Fruit fly (Drosophila melanogaster): ENCODE results near the gene kirre.

Gene kirre

DNA sequence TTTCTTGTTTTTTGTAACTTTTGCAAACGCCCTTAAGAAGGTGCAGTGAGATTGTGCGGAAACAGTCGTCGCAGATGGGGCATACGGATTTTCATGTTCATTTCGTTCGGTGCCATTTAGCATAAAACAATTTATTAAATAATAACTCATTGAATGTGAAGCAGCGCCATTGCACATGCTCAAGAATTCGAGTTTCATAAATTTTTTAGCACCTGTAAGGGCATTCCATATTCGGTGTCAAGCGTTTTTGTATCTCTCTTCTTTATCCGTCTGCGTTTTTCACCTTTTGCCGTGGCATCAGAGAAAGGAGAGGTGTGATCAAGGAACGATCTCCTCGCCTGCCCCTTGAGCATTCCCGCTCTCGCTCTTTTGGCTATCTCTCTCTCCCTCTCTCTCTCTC is 313.1 kb downstream of the kirre start:
- no peak for TF ChIP-seq lola (GFP tag; optimal IDR thresholded peaks at IDR 0.05)
- TF ChIP-seq Sp1 (GFP tag; optimal IDR thresholded peaks at IDR 0.05) = peak; percentile 97
- peak; percentile 85 for TF ChIP-seq tai (GFP tag; optimal IDR thresholded peaks at IDR 0.05)
- TF ChIP-seq usp (GFP tag; optimal IDR thresholded peaks at IDR 0.05) = no peak
- peak; percentile 90 for TF ChIP-seq GATAd (GFP tag; optimal IDR thresholded peaks at IDR 0.05)
- peak; percentile 95 for TF ChIP-seq ey (GFP tag; optimal IDR thresholded peaks at IDR 0.05)
- TF ChIP-seq br (GFP tag; optimal IDR thresholded peaks at IDR 0.05) = peak; percentile 97
- TF ChIP-seq CG9705 (GFP tag; optimal IDR thresholded peaks at IDR 0.05) = peak; percentile 50
- TF ChIP-seq Hr83 (GFP tag; optimal IDR thresholded peaks at IDR 0.05; ENCODE audit: poor library complexity, severe bottlenecking) = peak; percentile 32
- no peak for TF ChIP-seq sv (GFP tag; optimal IDR thresholded peaks at IDR 0.05)
- no peak for TF ChIP-seq Myc (optimal IDR thresholded peaks at IDR 0.05)
- TF ChIP-seq h (GFP tag; optimal IDR thresholded peaks at IDR 0.05) = peak; percentile 95
- TF ChIP-seq HLH106 (tag; optimal IDR thresholded peaks at IDR 0.05) = peak; percentile 98
- peak; percentile 93 for TF ChIP-seq OdsH (GFP tag; optimal IDR thresholded peaks at IDR 0.05)
- no peak for TF ChIP-seq Dif (GFP tag; optimal IDR thresholded peaks at IDR 0.05; ENCODE audit: partially characterized antibody)
- TF ChIP-seq N (GFP tag; optimal IDR thresholded peaks at IDR 0.05) = no peak
- peak; percentile 91 for TF ChIP-seq CG32264 (GFP tag; optimal IDR thresholded peaks at IDR 0.05)
- TF ChIP-seq dmrt93B (GFP tag; optimal IDR thresholded peaks at IDR 0.05) = peak; percentile 72
- peak; percentile 91 for TF ChIP-seq woc (GFP tag; optimal IDR thresholded peaks at IDR 0.05)
- no peak for TF ChIP-seq jim (GFP tag; optimal IDR thresholded peaks at IDR 0.05)
- TF ChIP-seq foxo (GFP tag; optimal IDR thresholded peaks at IDR 0.05) = peak; percentile 68 to 94
- TF ChIP-seq sage (GFP tag; optimal IDR thresholded peaks at IDR 0.05) = no peak
- TF ChIP-seq Abd-B (GFP tag; optimal IDR thresholded peaks at IDR 0.05) = no peak
- peak; percentile 96 for TF ChIP-seq fru (GFP tag; optimal IDR thresholded peaks at IDR 0.05)
- TF ChIP-seq dl (GFP tag; optimal IDR thresholded peaks at IDR 0.05; ENCODE audit: insufficient read depth in 1 of 2, partially characterized antibody in 2 of 2) = no peak
- peak; percentile 73 for TF ChIP-seq CrebA (GFP tag; optimal IDR thresholded peaks at IDR 0.05; ENCODE audit: borderline replicate concordance)
- peak; percentile 93 for TF ChIP-seq Hnf4 (GFP tag; optimal IDR thresholded peaks at IDR 0.05)
- TF ChIP-seq Vsx2 (GFP tag; optimal IDR thresholded peaks at IDR 0.05; ENCODE audit: partially characterized antibody) = no peak
- no peak for TF ChIP-seq Dfd (GFP tag; optimal IDR thresholded peaks at IDR 0.05)
- TF ChIP-seq Rel (GFP tag; optimal IDR thresholded peaks at IDR 0.05) = no peak
- peak; percentile 87 for TF ChIP-seq Rel (tag; optimal IDR thresholded peaks at IDR 0.05)
- TF ChIP-seq Hr78 (GFP tag; optimal IDR thresholded peaks at IDR 0.05) = no peak
- TF ChIP-seq pan (optimal IDR thresholded peaks at IDR 0.05) = no peak
- peak; percentile 50 for TF ChIP-seq Mio (GFP tag; optimal IDR thresholded peaks at IDR 0.05)
- TF ChIP-seq rgr (GFP tag; optimal IDR thresholded peaks at IDR 0.05) = peak; percentile 92
- peak; percentile 79 for TF ChIP-seq dsf (GFP tag; optimal IDR thresholded peaks at IDR 0.05; ENCODE audit: borderline replicate concordance)
- peak; percentile 94 for TF ChIP-seq Jra (GFP tag; optimal IDR thresholded peaks at IDR 0.05)
- TF ChIP-seq brk (GFP tag; optimal IDR thresholded peaks at IDR 0.05) = peak; percentile 78
- peak; percentile 96 for TF ChIP-seq psq (GFP tag; optimal IDR thresholded peaks at IDR 0.05)

DNA sequence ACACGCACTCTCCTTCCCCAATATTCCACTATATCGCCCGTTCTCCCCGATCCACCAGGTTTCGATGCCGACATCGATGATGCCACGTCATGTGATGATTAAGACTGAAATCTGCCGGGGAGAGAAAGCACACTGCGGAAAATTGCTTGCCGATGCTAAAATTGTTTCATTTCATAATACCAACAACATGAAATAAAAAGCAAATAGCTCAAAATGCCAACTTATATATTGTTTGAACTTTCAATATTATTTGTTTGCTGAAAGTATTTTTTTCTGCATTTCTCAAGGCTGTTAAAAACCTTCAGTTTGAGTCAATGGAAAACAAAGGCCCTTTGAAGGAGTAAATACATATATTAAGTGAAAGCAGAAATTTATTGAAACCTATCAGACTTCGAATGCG is 315.6 kb downstream of the kirre start:
- TF ChIP-seq woc (GFP tag; optimal IDR thresholded peaks at IDR 0.05) (no peak), lola (GFP tag; optimal IDR thresholded peaks at IDR 0.05) (no peak), Abd-B (GFP tag; optimal IDR thresholded peaks at IDR 0.05) (no peak), Jra (GFP tag; optimal IDR thresholded peaks at IDR 0.05) (no peak), Dif (GFP tag; optimal IDR thresholded peaks at IDR 0.05; ENCODE audit: partially characterized antibody) (no peak), Sp1 (GFP tag; optimal IDR thresholded peaks at IDR 0.05) (no peak), fru (GFP tag; optimal IDR thresholded peaks at IDR 0.05) (peak; percentile 31), dsf (GFP tag; optimal IDR thresholded peaks at IDR 0.05; ENCODE audit: borderline replicate concordance) (no peak), Hr83 (GFP tag; optimal IDR thresholded peaks at IDR 0.05; ENCODE audit: poor library complexity, severe bottlenecking) (no peak), Mio (GFP tag; optimal IDR thresholded peaks at IDR 0.05) (no peak), ey (GFP tag; optimal IDR thresholded peaks at IDR 0.05) (peak; percentile 13), foxo (GFP tag; optimal IDR thresholded peaks at IDR 0.05) (peak in 1 of 2 experiments; percentile 38), GATAd (GFP tag; optimal IDR thresholded peaks at IDR 0.05) (no peak), jim (GFP tag; optimal IDR thresholded peaks at IDR 0.05) (no peak), Dfd (GFP tag; optimal IDR thresholded peaks at IDR 0.05) (no peak), CG9705 (GFP tag; optimal IDR thresholded peaks at IDR 0.05) (no peak), Hr78 (GFP tag; optimal IDR thresholded peaks at IDR 0.05) (no peak), tai (GFP tag; optimal IDR thresholded peaks at IDR 0.05) (no peak), h (GFP tag; optimal IDR thresholded peaks at IDR 0.05) (peak; percentile 8), Vsx2 (GFP tag; optimal IDR thresholded peaks at IDR 0.05; ENCODE audit: partially characterized antibody) (no peak), rgr (GFP tag; optimal IDR thresholded peaks at IDR 0.05) (peak; percentile 4), brk (GFP tag; optimal IDR thresholded peaks at IDR 0.05) (no peak), pan (optimal IDR thresholded peaks at IDR 0.05) (no peak), HLH106 (tag; optimal IDR thresholded peaks at IDR 0.05) (no peak), CG32264 (GFP tag; optimal IDR thresholded peaks at IDR 0.05) (no peak), psq (GFP tag; optimal IDR thresholded peaks at IDR 0.05) (no peak), dl (GFP tag; optimal IDR thresholded peaks at IDR 0.05; ENCODE audit: insufficient read depth in 1 of 2, partially characterized antibody in 2 of 2) (no peak), br (GFP tag; optimal IDR thresholded peaks at IDR 0.05) (no peak), sv (GFP tag; optimal IDR thresholded peaks at IDR 0.05) (no peak), Rel (GFP tag; optimal IDR thresholded peaks at IDR 0.05) (no peak), Rel (tag; optimal IDR thresholded peaks at IDR 0.05) (no peak), usp (GFP tag; optimal IDR thresholded peaks at IDR 0.05) (no peak), sage (GFP tag; optimal IDR thresholded peaks at IDR 0.05) (no peak), Myc (optimal IDR thresholded peaks at IDR 0.05) (no peak)

Measured in whole organism, wandering third instar larva.